Fruit fly (Drosophila melanogaster) whole organism, prepupa: Measurements from ENCODE around the gene CG44153.

ENCODE experiments used
- CG11902 ChIP-seq: fragments of 200-800 bp; sonication (Bioruptor generic); optimal IDR thresholded peaks from 3 replicates; lab custom pipeline; 2016; ENCODE audit warnings: missing biosample characterization, missing genetic modification characterization
- CG4318 ChIP-seq: fragments of 200-800 bp; sonication (Bioruptor generic); optimal IDR thresholded peaks from 3 replicates; lab custom pipeline; 2017; ENCODE audit warnings: missing biosample characterization, mild to moderate bottlenecking, missing genetic modification characterization
- CG7368 ChIP-seq: fragments of 200-800 bp; sonication (Bioruptor generic); optimal IDR thresholded peaks from 3 replicates; lab custom pipeline; 2016; ENCODE audit warnings: missing biosample characterization, missing genetic modification characterization
- Eip78C ChIP-seq: fragments of 200-800 bp; sonication (Bioruptor generic); peaks from one replicate; lab custom pipeline; 2016; ENCODE audit warnings: missing biosample characterization, missing genetic modification characterization
- Hr39 ChIP-seq: fragments of 200-800 bp; sonication (Bioruptor generic); optimal IDR thresholded peaks from 2 replicates; lab custom pipeline; 2016; ENCODE audit warnings: missing biosample characterization, missing genetic modification characterization
- Sox14 ChIP-seq: fragments of 200-800 bp; sonication (Bioruptor generic); optimal IDR thresholded peaks from 3 replicates; lab custom pipeline; 2016; ENCODE audit warnings: missing biosample characterization, missing genetic modification characterization
- cyc ChIP-seq: fragments of 200-800 bp; sonication (Bioruptor generic); optimal IDR thresholded peaks from 3 replicates; lab custom pipeline; 2016; ENCODE audit warnings: missing biosample characterization, missing genetic modification characterization
- dsx ChIP-seq: fragments of 200-800 bp; optimal IDR thresholded peaks from 3 replicates; lab custom pipeline; 2019; ENCODE audit warnings: missing biosample characterization, mild to moderate bottlenecking, missing genetic modification characterization, moderate library complexity; ENCODE audit not compliant: poor library complexity, severe bottlenecking
- fkh ChIP-seq: fragments of 200-800 bp; sonication (Bioruptor generic); optimal IDR thresholded peaks from 3 replicates; lab custom pipeline; 2017; ENCODE audit warnings: missing biosample characterization, mild to moderate bottlenecking, missing genetic modification characterization, moderate library complexity
- ss ChIP-seq, 2 experiments: fragments of 200-800 bp; sonication (Bioruptor generic); optimal IDR thresholded peaks; 2 replicates in 1 of 2; 3 replicates in 1 of 2; lab custom pipeline; 2017 to 2018; ENCODE audit warnings: mild to moderate bottlenecking in 2 of 2, missing biosample characterization in 2 of 2, missing genetic modification characterization in 2 of 2, moderate library complexity in 1 of 2
- vri ChIP-seq: fragments of 200-800 bp; sonication (Bioruptor generic); optimal IDR thresholded peaks from 3 replicates; lab custom pipeline; 2016; ENCODE audit warnings: missing biosample characterization, mild to moderate bottlenecking, missing genetic modification characterization

DNA sequence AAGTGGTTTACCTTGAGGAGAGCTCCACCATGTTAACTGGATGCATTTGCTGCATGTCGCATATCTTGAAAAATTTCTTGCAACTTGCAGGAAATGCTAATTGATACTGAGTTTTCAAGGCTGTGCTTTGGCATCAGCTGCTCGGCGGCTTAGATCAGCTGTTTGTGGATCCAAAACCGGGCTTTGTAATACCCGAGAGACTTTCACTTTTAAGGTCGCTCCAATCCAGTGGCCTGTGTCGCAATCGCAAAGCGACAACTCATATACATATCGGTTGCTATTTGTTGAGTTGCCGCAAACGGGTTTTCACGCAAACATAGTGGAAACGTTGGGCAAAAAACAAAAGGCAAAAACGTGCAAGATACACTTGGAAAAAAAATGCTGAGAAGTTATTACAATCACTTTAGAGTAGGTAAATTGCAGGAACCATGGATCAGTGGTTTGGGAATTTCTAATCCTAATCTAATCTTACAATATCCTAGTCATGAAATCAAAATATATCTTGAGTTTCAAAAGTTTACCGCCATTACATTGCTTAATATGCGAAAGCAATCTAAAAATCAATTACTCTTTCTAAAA, 144.2 kb downstream of the CG44153 start:
- TF ChIP-seq CG11902 (GFP tag; lab: Kevin White, UChicago) (no peak), Hr39 (GFP tag; lab: Kevin White, UChicago) (no peak), Sox14 (GFP tag; lab: Kevin White, UChicago) (peak; percentile 3), fkh (GFP tag; lab: Kevin White, UChicago) (no peak), CG4318 (GFP tag; lab: Kevin White, UChicago) (peak; percentile 4), cyc (GFP tag; lab: Kevin White, UChicago) (no peak), Eip78C (GFP tag; lab: Kevin White, UChicago) (peak; percentile 86), vri (GFP tag; lab: Kevin White, UChicago) (peak; percentile 16), CG7368 (peak; percentile 28), ss (GFP tag; optimal IDR thresholded peaks at IDR 0.05; lab: Kevin White, UChicago) (no peak), dsx (GFP tag; lab: Kevin White, UChicago) (no peak)
